Fruit fly (Drosophila melanogaster) whole organism, embryonic: Measurements from ENCODE around the gene spg.

ENCODE experiments used
- Atf-2 ChIP-seq: fragments of 200-800 bp; sonication (Bioruptor generic); optimal IDR thresholded peaks from 2 replicates; lab custom pipeline; 2016; ENCODE audit warnings: missing biosample characterization, missing genetic modification characterization
- Awh ChIP-seq: fragments of 200-800 bp; sonication (Bioruptor generic); IDR thresholded peaks from 2 replicates; pipeline ENCODE4, ENCODE4 v1.3.6; 2022; ENCODE audit warnings: missing biosample characterization, missing genetic modification characterization
- BEAF-32 ChIP-seq: fragments of 200-800 bp; sonication (Bioruptor generic); optimal IDR thresholded peaks from 3 replicates; lab custom pipeline; 2017; ENCODE audit warnings: missing biosample characterization, missing genetic modification characterization, mild to moderate bottlenecking, moderate library complexity, missing genetic modification reagents
- BtbVII ChIP-seq: fragments of 200-800 bp; sonication (Bioruptor generic); optimal IDR thresholded peaks from 3 replicates; lab custom pipeline; 2017; ENCODE audit warnings: missing biosample characterization, mild to moderate bottlenecking, missing genetic modification characterization
- CG11456 ChIP-seq: fragments of 200-800 bp; sonication (Bioruptor generic); IDR thresholded peaks from 3 replicates; pipeline ENCODE4 v1.3.6; 2022; ENCODE audit warnings: missing biosample characterization, missing genetic modification characterization
- CG12104 ChIP-seq: fragments of 200-800 bp; sonication (Bioruptor generic); optimal IDR thresholded peaks from 3 replicates; lab custom pipeline; 2016; ENCODE audit warnings: missing biosample characterization, missing genetic modification characterization
- CG14965 ChIP-seq: fragments of 200-800 bp; sonication (Bioruptor generic); optimal IDR thresholded peaks from 2 replicates; lab custom pipeline; 2016; ENCODE audit warnings: missing biosample characterization, missing genetic modification characterization, borderline replicate concordance
- CG1603 ChIP-seq: fragments of 200-800 bp; sonication (Bioruptor generic); optimal IDR thresholded peaks from 2 replicates; lab custom pipeline; 2019; ENCODE audit warnings: missing biosample characterization, mild to moderate bottlenecking, missing genetic modification characterization, moderate library complexity
- CG16815 ChIP-seq: fragments of 200-800 bp; sonication (Bioruptor generic); optimal IDR thresholded peaks from 3 replicates; lab custom pipeline; 2017; ENCODE audit warnings: missing biosample characterization, mild to moderate bottlenecking, missing genetic modification characterization
- CG17568 ChIP-seq: fragments of 200-800 bp; sonication (Bioruptor generic); optimal IDR thresholded peaks from 2 replicates; lab custom pipeline; 2018; ENCODE audit warnings: missing biosample characterization, mild to moderate bottlenecking, missing genetic modification characterization, moderate library complexity
- CG18262 ChIP-seq: fragments of 200-800 bp; optimal IDR thresholded peaks from 3 replicates; lab custom pipeline; 2019; ENCODE audit warnings: missing biosample characterization, mild to moderate bottlenecking, missing genetic modification characterization, moderate library complexity
- CG18764 ChIP-seq: fragments of 200-800 bp; sonication (Bioruptor generic); optimal IDR thresholded peaks from 3 replicates; lab custom pipeline; 2016; ENCODE audit warnings: missing biosample characterization, missing genetic modification characterization
- CG2199 ChIP-seq: fragments of 200-800 bp; sonication (Bioruptor generic); IDR thresholded peaks from 3 replicates; pipeline ENCODE4 v1.3.6; 2022; ENCODE audit warnings: missing biosample characterization, missing genetic modification characterization
- CG4328 ChIP-seq: fragments of 200-800 bp; sonication (Bioruptor generic); optimal IDR thresholded peaks from 3 replicates; lab custom pipeline; 2017; ENCODE audit warnings: missing biosample characterization, missing genetic modification reagents, missing genetic modification characterization
- CG4424 ChIP-seq: fragments of 200-800 bp; sonication (Bioruptor generic); optimal IDR thresholded peaks from 3 replicates; lab custom pipeline; 2016; ENCODE audit warnings: missing biosample characterization, missing genetic modification characterization
- CG4730 ChIP-seq: fragments of 200-800 bp; sonication (Bioruptor generic); IDR thresholded peaks from 2 replicates; pipeline ENCODE4 v1.3.6; 2022; ENCODE audit warnings: missing biosample characterization, missing genetic modification characterization
- CG5180 ChIP-seq: fragments of 200-800 bp; sonication (Bioruptor generic); optimal IDR thresholded peaks from 3 replicates; lab custom pipeline; 2017; ENCODE audit warnings: missing biosample characterization, missing genetic modification characterization, mild to moderate bottlenecking, moderate library complexity, missing genetic modification reagents
- CG6813 ChIP-seq: fragments of 200-800 bp; sonication (Bioruptor generic); optimal IDR thresholded peaks from 2 replicates; lab custom pipeline; 2017; ENCODE audit warnings: missing biosample characterization, missing genetic modification characterization, mild to moderate bottlenecking, moderate library complexity, missing genetic modification reagents
- CG6854 ChIP-seq: fragments of 200-800 bp; sonication (Bioruptor generic); optimal IDR thresholded peaks from 3 replicates; lab custom pipeline; 2017; ENCODE audit warnings: missing biosample characterization, mild to moderate bottlenecking, missing genetic modification characterization
- Camta ChIP-seq: fragments of 200-800 bp; sonication (Bioruptor generic); optimal IDR thresholded peaks from 2 replicates; lab custom pipeline; 2016; ENCODE audit warnings: missing biosample characterization, missing genetic modification characterization
- D19A ChIP-seq: fragments of 200-800 bp; optimal IDR thresholded peaks from 3 replicates; lab custom pipeline; 2019; ENCODE audit warnings: missing biosample characterization, mild to moderate bottlenecking, missing genetic modification characterization, moderate library complexity
- Dip2 ChIP-seq: fragments of 200-800 bp; sonication (Bioruptor generic); IDR thresholded peaks from 2 replicates; pipeline ENCODE4 v1.3.6; 2022; ENCODE audit warnings: missing biosample characterization, missing genetic modification characterization
- Dll ChIP-seq: fragments of 200-800 bp; sonication (Bioruptor generic); IDR thresholded peaks from 4 replicates; pipeline ENCODE4 v1.3.6; 2022; ENCODE audit warnings: missing biosample characterization, missing genetic modification characterization; ENCODE audit not compliant: partially characterized antibody
- Drgx ChIP-seq: fragments of 200-800 bp; sonication (Bioruptor generic); IDR thresholded peaks from 2 replicates; pipeline ENCODE4 v1.3.6; 2022; ENCODE audit warnings: missing biosample characterization, missing genetic modification characterization
- HLH3B ChIP-seq: fragments of 200-800 bp; sonication (Bioruptor generic); IDR thresholded peaks from 2 replicates; pipeline ENCODE4 v1.3.6; 2022; ENCODE audit warnings: missing biosample characterization, missing genetic modification characterization
- Hey ChIP-seq: fragments of 200-800 bp; sonication (Bioruptor generic); optimal IDR thresholded peaks from 3 replicates; lab custom pipeline; 2018; ENCODE audit warnings: missing biosample characterization, mild to moderate bottlenecking, missing genetic modification characterization
- Hr3 ChIP-seq: fragments of 200-800 bp; sonication (Bioruptor generic); optimal IDR thresholded peaks from 3 replicates; lab custom pipeline; 2016; ENCODE audit warnings: missing biosample characterization, missing genetic modification characterization
- Hr78 ChIP-seq, 2 experiments: fragments of 200-800 bp in 1 of 2; fragments of >200 bp in 1 of 2; sonication (Bioruptor generic) in 1 of 2; optimal IDR thresholded peaks; 2 replicates each; lab custom pipeline; 2017 to 2019; ENCODE audit warnings: missing biosample characterization in 2 of 2, missing genetic modification characterization in 2 of 2, mild to moderate bottlenecking in 1 of 2, moderate library complexity in 1 of 2
- MBD-R2 ChIP-seq: fragments of 200-800 bp; sonication (Bioruptor generic); IDR thresholded peaks from 2 replicates; pipeline ENCODE4 v1.3.6; 2022; ENCODE audit warnings: missing biosample characterization, missing genetic modification characterization
- Med ChIP-seq: fragments of 200-800 bp; sonication (Bioruptor generic); peaks from one replicate; lab custom pipeline; 2016; ENCODE audit warnings: missing biosample characterization, missing genetic modification characterization, mild to moderate bottlenecking, inconsistent platforms, moderate library complexity
- Oaz ChIP-seq: fragments of 200-800 bp; sonication (Bioruptor generic); IDR thresholded peaks from 2 replicates; pipeline ENCODE4 v1.3.6; 2022; ENCODE audit warnings: missing biosample characterization, missing genetic modification characterization
- TFAM ChIP-seq: fragments of 200-800 bp; sonication (Bioruptor generic); optimal IDR thresholded peaks from 2 replicates; lab custom pipeline; 2017; ENCODE audit warnings: missing biosample characterization, missing genetic modification characterization, inconsistent platforms
- Tbp ChIP-seq: fragments of >200 bp; optimal IDR thresholded peaks from 2 replicates; lab custom pipeline; 2018; ENCODE audit warnings: missing biosample characterization, missing genetic modification characterization
- bsh ChIP-seq, 2 experiments: fragments of 200-800 bp; sonication (Bioruptor generic); optimal IDR thresholded peaks; 2 replicates each; lab custom pipeline; 2017 to 2018; ENCODE audit warnings: mild to moderate bottlenecking in 2 of 2, missing biosample characterization in 2 of 2, missing genetic modification characterization in 2 of 2, moderate library complexity in 1 of 2
- crol ChIP-seq: fragments of 200-800 bp; sonication (Bioruptor generic); IDR thresholded peaks from 2 replicates; pipeline ENCODE4 v1.3.6; 2022; ENCODE audit warnings: missing biosample characterization, missing genetic modification characterization
- dimm ChIP-seq: fragments of 200-800 bp; sonication (Bioruptor generic); IDR thresholded peaks from 2 replicates; pipeline ENCODE4 v1.3.6; 2022; ENCODE audit warnings: missing biosample characterization, missing genetic modification characterization
- gem ChIP-seq: fragments of 200-800 bp; sonication (Bioruptor generic); optimal IDR thresholded peaks from 2 replicates; lab custom pipeline; 2019; ENCODE audit warnings: missing biosample characterization, mild to moderate bottlenecking, missing genetic modification characterization, moderate library complexity
- hb ChIP-seq: fragments of 200-800 bp; sonication (Bioruptor generic); IDR thresholded peaks from 3 replicates; pipeline ENCODE4 v1.3.6; 2022; ENCODE audit warnings: missing biosample characterization, missing genetic modification characterization; ENCODE audit not compliant: partially characterized antibody
- ken ChIP-seq: fragments of 200-800 bp; sonication (Bioruptor generic); IDR thresholded peaks from 3 replicates; pipeline ENCODE4 v1.3.6; 2022; ENCODE audit warnings: missing biosample characterization, missing genetic modification characterization
- lilli ChIP-seq: fragments of 200-800 bp; sonication (Bioruptor generic); optimal IDR thresholded peaks from 3 replicates; lab custom pipeline; 2016; ENCODE audit warnings: missing biosample characterization, missing genetic modification characterization
- mld ChIP-seq: fragments of 200-800 bp; sonication (Bioruptor generic); IDR thresholded peaks from 3 replicates; pipeline ENCODE4 v1.3.6; 2022; ENCODE audit warnings: missing biosample characterization, missing genetic modification characterization; ENCODE audit not compliant: partially characterized antibody
- nom ChIP-seq: fragments of 200-800 bp; sonication (Bioruptor generic); optimal IDR thresholded peaks from 2 replicates; lab custom pipeline; 2017; ENCODE audit warnings: missing biosample characterization, missing genetic modification characterization, mild to moderate bottlenecking, moderate library complexity, missing genetic modification reagents
- oc ChIP-seq: fragments of 200-800 bp; sonication (Bioruptor generic); optimal IDR thresholded peaks from 2 replicates; lab custom pipeline; 2018; ENCODE audit warnings: missing biosample characterization, mild to moderate bottlenecking, missing genetic modification characterization, moderate library complexity
- prd ChIP-seq, 3 experiments: fragments of >200 bp in 2 of 3; fragments of 200-800 bp in 1 of 3; sonication (Bioruptor generic) in 1 of 3; optimal IDR thresholded peaks in 2 of 3; IDR thresholded peaks in 1 of 3; 2 replicates in 2 of 3; 3 replicates in 1 of 3; pipeline versions ENCODE4 v1.3.6 to Lab custom; 2017 to 2022; ENCODE audit warnings: missing biosample characterization in 1 of 3, missing genetic modification characterization in 1 of 3
- repo ChIP-seq: fragments of 200-800 bp; sonication (Bioruptor generic); optimal IDR thresholded peaks from 2 replicates; lab custom pipeline; 2016; ENCODE audit warnings: missing biosample characterization, missing genetic modification characterization
- row ChIP-seq: fragments of 200-800 bp; sonication (Bioruptor generic); IDR thresholded peaks from 3 replicates; pipeline ENCODE4 v1.3.6; 2022; ENCODE audit warnings: missing biosample characterization, missing genetic modification characterization
- sens-2 ChIP-seq: fragments of 200-800 bp; sonication (Bioruptor generic); IDR thresholded peaks from 2 replicates; pipeline ENCODE4 v1.3.6; 2022; ENCODE audit warnings: missing biosample characterization, missing genetic modification characterization
- slp2 ChIP-seq: fragments of 200-800 bp; sonication (Bioruptor generic); optimal IDR thresholded peaks from 2 replicates; lab custom pipeline; 2016; ENCODE audit warnings: missing biosample characterization, missing genetic modification characterization

Gene spg

dm6 chr3R:28846877-28847529 is 1.9 kb downstream of the spg start:
- no peak for TF ChIP-seq Hr3 (GFP tag; lab: Kevin White, UChicago)
- 0 out of 2 replicates have a peak, but pooled peaks have one; percentile 42 for TF ChIP-seq Drgx (GFP tag; lab: Robert Waterston, UW)
- TF ChIP-seq gem (tag; lab: Kevin White, UChicago): peak; percentile 11
- no peak for TF ChIP-seq BEAF-32
- no peak for TF ChIP-seq prd (optimal IDR thresholded peaks at IDR 0.05; lab: Kevin White, UChicago)
- TF ChIP-seq prd (GFP tag; IDR thresholded peaks at IDR 0.05; lab: Robert Waterston, UW): no peak
- TF ChIP-seq CG16815 (GFP tag; lab: Kevin White, UChicago): no peak
- no peak for TF ChIP-seq BtbVII (GFP tag; lab: Kevin White, UChicago)
- TF ChIP-seq mld (GFP tag; lab: Robert Waterston, UW): no peak
- no peak for TF ChIP-seq CG4328 (GFP tag; lab: Kevin White, UChicago)
- TF ChIP-seq CG1603: peak; percentile 4
- TF ChIP-seq oc (tag; lab: Kevin White, UChicago): no peak
- TF ChIP-seq CG4730 (GFP tag; lab: Robert Waterston, UW): no peak
- no peak for TF ChIP-seq dimm (GFP tag; lab: Robert Waterston, UW)
- TF ChIP-seq Med (GFP tag; lab: Kevin White, UChicago): peak; percentile 13
- no peak for TF ChIP-seq Tbp
- no peak for TF ChIP-seq hb
- peak; percentile 91 for TF ChIP-seq nom (GFP tag; lab: Kevin White, UChicago)
- TF ChIP-seq sens-2 (GFP tag; lab: Robert Waterston, UW): no peak
- peak; percentile 90 for TF ChIP-seq D19A (tag; lab: Kevin White, UChicago)
- TF ChIP-seq Dip2 (GFP tag; lab: Robert Waterston, UW): no peak
- TF ChIP-seq Oaz (GFP tag; lab: Robert Waterston, UW): no peak
- 0 out of 2 replicates have a peak, but pooled peaks have one; percentile 11 for TF ChIP-seq HLH3B (GFP tag; lab: Robert Waterston, UW)
- TF ChIP-seq CG2199 (GFP tag; lab: Robert Waterston, UW): 0 out of 3 replicates have a peak, but pooled peaks have one; percentile 25
- TF ChIP-seq CG12104: no peak
- TF ChIP-seq CG17568 (GFP tag; lab: Kevin White, UChicago): no peak
- no peak for TF ChIP-seq CG6813 (GFP tag; lab: Kevin White, UChicago)
- no peak for TF ChIP-seq CG6854 (GFP tag; lab: Kevin White, UChicago)
- TF ChIP-seq Hey: no peak
- peak in 1 of 2 experiments; percentile 14 for TF ChIP-seq bsh (GFP tag; optimal IDR thresholded peaks at IDR 0.05; lab: Kevin White, UChicago)
- TF ChIP-seq row (GFP tag; lab: Robert Waterston, UW): peak; percentile 30; the same call in 1 of the 3 replicates
- TF ChIP-seq CG5180 (GFP tag; lab: Kevin White, UChicago): no peak
- no peak for TF ChIP-seq slp2 (GFP tag; lab: Kevin White, UChicago)
- no peak for TF ChIP-seq CG18262
- TF ChIP-seq crol (GFP tag; lab: Robert Waterston, UW): 0 out of 2 replicates have a peak, but pooled peaks have one; percentile 23
- TF ChIP-seq CG14965: no peak

- TF ChIP-seq Hr78 (GFP tag; optimal IDR thresholded peaks at IDR 0.05; lab: Kevin White, UChicago) (no peak), hb (no peak), ken (no peak), Hr3 (GFP tag; lab: Kevin White, UChicago) (peak; percentile 8), CG4424 (GFP tag; lab: Kevin White, UChicago) (no peak), CG18764 (GFP tag; lab: Kevin White, UChicago) (no peak), TFAM (GFP tag; lab: Kevin White, UChicago) (no peak), lilli (no peak), Dll (GFP tag; lab: Robert Waterston, UW) (no peak), Awh (no peak), Camta (no peak), MBD-R2 (GFP tag; lab: Robert Waterston, UW) (no peak), CG11456 (GFP tag; lab: Robert Waterston, UW) (0 out of 3 replicates have a peak, but pooled peaks have one; percentile 59), repo (GFP tag; lab: Kevin White, UChicago) (no peak), CG16815 (GFP tag; lab: Kevin White, UChicago) (no peak), Atf-2 (no peak)
These were observed 2.7 kb downstream of the spg start for dm6 chr3R:28847547-28848316.
